Fruit fly (Drosophila melanogaster): ENCODE measurements around the gene Acp62F.

dm6 chr3L:2748359-2748758 lies 8.8 kb downstream of the Acp62F start:
- no peak for TF ChIP-seq CG11617 (GFP tag; optimal IDR thresholded peaks at IDR 0.05)
- TF ChIP-seq CG12768 (GFP tag; optimal IDR thresholded peaks at IDR 0.05), result no peak
- TF ChIP-seq CG1620 (GFP tag; optimal IDR thresholded peaks at IDR 0.05), result no peak
- no peak for TF ChIP-seq kay (GFP tag; ENCODE audit: borderline replicate concordance)
- TF ChIP-seq toe (GFP tag; optimal IDR thresholded peaks at IDR 0.05), result no peak
- TF ChIP-seq pad (GFP tag; optimal IDR thresholded peaks at IDR 0.05), result no peak
- TF ChIP-seq ovo (GFP tag; optimal IDR thresholded peaks at IDR 0.05), result no peak
- TF ChIP-seq Crg-1 (GFP tag; optimal IDR thresholded peaks at IDR 0.05), result no peak
- TF ChIP-seq CG33017 (tag; optimal IDR thresholded peaks at IDR 0.05), result no peak

Data from whole organism, adult.